Fruit fly (Drosophila melanogaster): ENCODE data around the gene Tsp96F.

Gene Tsp96F

DNA sequence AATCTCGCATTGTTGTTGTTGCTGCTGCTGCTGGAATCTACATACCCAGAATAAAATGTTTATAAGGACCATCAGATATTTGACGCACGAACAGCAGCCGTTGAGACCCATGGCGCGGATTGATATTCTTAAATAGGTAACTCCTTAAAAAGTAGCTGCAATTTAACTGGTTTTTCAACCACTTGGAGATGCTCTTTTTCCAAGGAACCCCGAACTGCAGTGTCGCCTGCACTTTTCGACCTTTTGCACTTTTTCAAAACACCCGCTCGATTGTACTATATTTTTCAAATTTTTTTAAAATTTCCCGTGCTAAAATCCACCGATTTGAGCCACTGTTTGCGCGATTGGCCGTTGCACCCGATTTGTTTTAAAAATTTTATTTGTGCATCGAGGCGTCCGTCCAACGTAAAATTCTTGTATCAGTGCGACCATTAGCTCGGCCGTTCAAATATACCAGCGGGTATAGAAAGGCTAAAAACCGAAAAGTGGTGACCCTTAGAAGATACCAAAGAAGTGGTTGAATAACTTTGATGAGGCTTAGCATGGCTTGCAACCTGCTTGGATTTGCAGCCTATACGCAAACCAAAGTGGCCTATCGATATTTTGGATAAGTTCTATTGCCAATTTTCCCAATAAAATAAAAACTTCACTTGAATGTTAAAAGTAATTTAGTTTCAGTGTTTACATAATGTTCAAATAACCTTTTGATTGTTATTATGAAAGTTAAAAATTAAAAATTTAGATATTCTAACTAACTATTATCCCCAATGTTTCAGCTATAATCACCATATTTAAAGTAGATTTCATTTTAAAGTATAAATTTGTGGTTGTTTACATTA lies at the start of gene Tsp96F:
Tsp96F (minus strand) TSS at position 457 of the 839 bp plus-strand sequence.
- no peak for TF ChIP-seq Myc (optimal IDR thresholded peaks at IDR 0.05)
- TF ChIP-seq psq (optimal IDR thresholded peaks at IDR 0.05): no peak
- TF ChIP-seq h (optimal IDR thresholded peaks at IDR 0.05): no peak

dm6 chr3R:25922534-25922933 lies 41.3 kb upstream of the Tsp96F start, which contains the start of gene CG14546:
Gene CG14546 (minus strand): TSS chr3R:25922634.
- TF ChIP-seq psq (optimal IDR thresholded peaks at IDR 0.05) (no peak), h (optimal IDR thresholded peaks at IDR 0.05) (no peak), ttk (optimal IDR thresholded peaks at IDR 0.05) (no peak), Myc (optimal IDR thresholded peaks at IDR 0.05) (no peak), insv (optimal IDR thresholded peaks at IDR 0.05) (no peak), Sin3A (optimal IDR thresholded peaks at IDR 0.05) (no peak)

dm6 chr3R:25919912-25920311 lies 38.7 kb upstream of the Tsp96F start:
- no peak for TF ChIP-seq insv (optimal IDR thresholded peaks at IDR 0.05)
- no peak for TF ChIP-seq ttk (optimal IDR thresholded peaks at IDR 0.05)
- no peak for TF ChIP-seq Myc (optimal IDR thresholded peaks at IDR 0.05)

- TF ChIP-seq Sin3A (optimal IDR thresholded peaks at IDR 0.05) (no peak), psq (optimal IDR thresholded peaks at IDR 0.05) (no peak), Myc (optimal IDR thresholded peaks at IDR 0.05) (no peak), insv (optimal IDR thresholded peaks at IDR 0.05) (no peak), ttk (optimal IDR thresholded peaks at IDR 0.05) (no peak), h (optimal IDR thresholded peaks at IDR 0.05) (no peak)
Measured at dm6 chr3R:25906722-25907121, 25.5 kb upstream of the Tsp96F start, which contains the start of gene kumpel. Gene kumpel (plus strand): TSS chr3R:25907022.

DNA sequence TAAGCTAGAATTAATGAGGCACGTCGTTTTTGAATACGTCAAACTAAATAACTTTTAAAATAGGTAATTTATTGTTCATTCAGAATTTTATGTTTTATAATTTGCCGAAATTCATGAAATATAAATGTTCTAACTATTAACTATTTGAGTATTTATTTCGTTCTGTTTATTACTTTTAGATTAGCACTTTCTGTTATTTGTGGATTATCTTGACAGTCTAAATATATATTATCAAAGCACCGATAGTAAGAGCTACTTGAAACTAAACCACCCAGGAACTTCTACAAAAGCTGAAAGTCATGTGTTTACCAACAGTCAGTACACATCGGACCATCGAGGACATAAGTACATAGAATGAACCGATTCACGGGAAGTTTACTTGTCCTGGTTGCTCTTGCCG lies 21.1 kb upstream of the Tsp96F start, which contains the start of gene CG31089:
CG31089 (plus strand) TSS at position 301 of the 400 bp plus-strand sequence.
- no peak for TF ChIP-seq h (optimal IDR thresholded peaks at IDR 0.05)
- TF ChIP-seq insv (optimal IDR thresholded peaks at IDR 0.05): no peak
- TF ChIP-seq psq (optimal IDR thresholded peaks at IDR 0.05): no peak
- no peak for TF ChIP-seq Myc (optimal IDR thresholded peaks at IDR 0.05)
- TF ChIP-seq Sin3A (optimal IDR thresholded peaks at IDR 0.05): no peak
- no peak for TF ChIP-seq ttk (optimal IDR thresholded peaks at IDR 0.05)

- TF ChIP-seq psq (optimal IDR thresholded peaks at IDR 0.05) (no peak), Sin3A (optimal IDR thresholded peaks at IDR 0.05) (no peak), insv (optimal IDR thresholded peaks at IDR 0.05) (no peak), ttk (optimal IDR thresholded peaks at IDR 0.05) (no peak), h (optimal IDR thresholded peaks at IDR 0.05) (no peak), Myc (optimal IDR thresholded peaks at IDR 0.05) (no peak)
Measured at dm6 chr3R:25899690-25900089, 18.5 kb upstream of the Tsp96F start, which contains the start of gene CG31091. Gene CG31091 (plus strand): TSS chr3R:25899903.

DNA sequence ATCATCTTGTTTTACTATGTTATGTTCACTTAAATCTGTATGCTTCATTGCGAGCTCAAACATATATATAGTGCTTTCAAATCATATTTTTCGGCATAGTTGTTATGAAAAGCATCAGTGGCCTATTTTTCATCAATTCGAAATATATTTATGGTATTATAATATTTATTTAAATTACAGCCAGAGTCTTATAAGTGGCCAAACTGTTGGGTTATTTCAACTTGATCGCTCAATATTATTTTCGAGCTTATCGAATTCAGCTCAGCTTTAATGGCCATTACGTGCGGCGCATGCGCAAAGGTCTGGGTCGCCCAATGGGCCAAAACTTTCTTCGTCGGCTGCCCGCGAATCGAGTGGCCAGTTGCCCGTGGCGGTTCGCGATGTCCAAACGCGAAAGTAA lies 15.9 kb upstream of the Tsp96F start, which contains the start of gene Mco3:
Mco3 (plus strand) TSS at position 301 of the 400 bp plus-strand sequence.
- no peak for TF ChIP-seq Myc (optimal IDR thresholded peaks at IDR 0.05)
- no peak for TF ChIP-seq psq (optimal IDR thresholded peaks at IDR 0.05)
- no peak for TF ChIP-seq insv (optimal IDR thresholded peaks at IDR 0.05)
- TF ChIP-seq h (optimal IDR thresholded peaks at IDR 0.05): no peak
- TF ChIP-seq Sin3A (optimal IDR thresholded peaks at IDR 0.05): no peak
- no peak for TF ChIP-seq ttk (optimal IDR thresholded peaks at IDR 0.05)

dm6 chr3R:25895522-25895921 lies 14.3 kb upstream of the Tsp96F start, which contains the start of gene Sodq:
Gene Sodq (plus strand): TSS chr3R:25895822.
- TF ChIP-seq Myc (optimal IDR thresholded peaks at IDR 0.05) (no peak), insv (optimal IDR thresholded peaks at IDR 0.05) (no peak), h (optimal IDR thresholded peaks at IDR 0.05) (no peak), ttk (optimal IDR thresholded peaks at IDR 0.05) (no peak), Sin3A (optimal IDR thresholded peaks at IDR 0.05) (no peak), psq (optimal IDR thresholded peaks at IDR 0.05) (no peak)

dm6 chr3R:25893272-25893671 lies 12.0 kb upstream of the Tsp96F start, which contains the start of gene CG5913:
Gene CG5913 (plus strand): TSS chr3R:25893495.
- TF ChIP-seq psq (optimal IDR thresholded peaks at IDR 0.05) (no peak), Sin3A (optimal IDR thresholded peaks at IDR 0.05) (no peak), insv (optimal IDR thresholded peaks at IDR 0.05) (no peak), Myc (optimal IDR thresholded peaks at IDR 0.05) (no peak), h (optimal IDR thresholded peaks at IDR 0.05) (no peak), ttk (optimal IDR thresholded peaks at IDR 0.05) (no peak)

DNA sequence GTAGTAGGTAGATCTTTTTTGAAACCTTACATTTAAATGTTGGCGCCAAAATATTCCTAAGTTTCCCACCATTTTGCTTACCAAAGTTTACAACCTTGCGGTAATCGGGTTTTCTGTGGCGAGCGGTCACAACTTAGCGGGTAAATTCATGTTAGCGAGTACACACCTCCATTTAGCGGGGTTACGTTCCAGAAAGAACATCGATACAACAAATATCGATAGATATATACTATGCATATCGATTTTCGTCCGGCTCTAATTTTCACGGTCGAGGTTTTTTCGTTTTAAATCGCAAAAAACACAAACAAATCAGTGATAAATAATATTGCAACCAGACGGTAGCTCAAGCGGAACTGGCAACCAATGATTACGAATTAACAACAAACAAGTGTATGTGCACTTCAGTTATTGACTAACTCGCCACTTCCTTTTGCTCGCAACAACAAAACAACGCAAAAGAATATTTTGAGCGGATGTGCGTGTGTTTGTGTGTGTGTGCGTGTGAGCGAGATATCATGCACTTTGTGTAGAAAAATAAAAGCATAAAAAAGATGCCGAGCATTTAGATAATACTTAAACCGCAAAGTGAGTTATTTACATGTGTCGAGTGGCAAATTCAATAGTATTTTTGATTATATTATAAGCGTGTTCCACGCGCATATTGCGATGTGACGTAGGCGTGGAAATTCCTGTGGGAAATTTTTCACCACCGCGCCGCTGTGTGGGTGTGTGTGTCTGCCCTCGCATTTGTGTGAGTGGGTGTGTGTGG lies 7.3 kb upstream of the Tsp96F start, which contains the start of gene Lnk:
Lnk (plus strand) TSS at position 236 of the 769 bp plus-strand sequence.
- TF ChIP-seq Myc (optimal IDR thresholded peaks at IDR 0.05): no peak
- TF ChIP-seq Sin3A (optimal IDR thresholded peaks at IDR 0.05): no peak
- no peak for TF ChIP-seq insv (optimal IDR thresholded peaks at IDR 0.05)
- TF ChIP-seq ttk (optimal IDR thresholded peaks at IDR 0.05): no peak
- TF ChIP-seq h (optimal IDR thresholded peaks at IDR 0.05): no peak
- TF ChIP-seq psq (optimal IDR thresholded peaks at IDR 0.05): no peak

DNA sequence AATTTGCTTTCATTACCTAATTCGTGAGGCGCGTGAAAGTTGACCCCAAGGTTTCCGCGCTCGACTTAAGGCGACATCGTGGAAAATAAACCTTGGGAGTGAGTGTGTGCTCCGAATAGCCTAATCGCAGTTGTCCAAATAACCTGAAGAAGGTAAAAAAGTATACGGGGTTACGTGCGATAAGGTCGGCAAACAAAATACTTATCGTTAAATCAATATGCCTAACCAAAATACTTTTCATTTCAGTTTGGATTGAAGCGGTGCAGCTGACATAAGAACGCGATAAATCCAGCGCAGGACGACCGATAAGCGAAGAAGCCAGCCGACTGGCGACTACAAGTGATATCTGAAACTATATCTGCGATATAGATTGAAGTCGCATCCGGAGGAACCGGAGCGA lies 3.9 kb upstream of the Tsp96F start:
- TF ChIP-seq Sin3A (optimal IDR thresholded peaks at IDR 0.05): no peak
- no peak for TF ChIP-seq psq (optimal IDR thresholded peaks at IDR 0.05)
- no peak for TF ChIP-seq insv (optimal IDR thresholded peaks at IDR 0.05)
- no peak for TF ChIP-seq h (optimal IDR thresholded peaks at IDR 0.05)
- TF ChIP-seq ttk (optimal IDR thresholded peaks at IDR 0.05): no peak

DNA sequence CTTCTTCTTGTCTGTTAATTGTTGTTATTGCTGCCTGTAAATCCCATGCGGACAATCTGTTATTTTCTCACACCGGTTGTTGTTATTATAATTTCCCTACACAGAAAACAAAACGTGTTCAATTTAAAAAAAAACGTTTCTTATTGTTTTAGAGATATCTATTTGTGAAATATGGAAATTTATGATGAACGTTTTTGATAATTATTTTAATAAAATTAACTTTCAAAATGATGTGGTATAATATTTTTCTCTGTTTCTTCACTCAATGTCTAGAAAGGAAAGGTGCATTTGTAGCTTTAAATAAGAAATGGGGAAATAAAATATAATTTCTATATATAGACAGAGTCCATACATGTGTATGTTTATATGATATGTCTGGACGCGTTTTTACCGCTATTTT lies 3.1 kb upstream of the Tsp96F start:
- TF ChIP-seq insv (optimal IDR thresholded peaks at IDR 0.05): no peak
- TF ChIP-seq h (optimal IDR thresholded peaks at IDR 0.05): no peak
- no peak for TF ChIP-seq psq (optimal IDR thresholded peaks at IDR 0.05)
- no peak for TF ChIP-seq Sin3A (optimal IDR thresholded peaks at IDR 0.05)
- no peak for TF ChIP-seq Myc (optimal IDR thresholded peaks at IDR 0.05)
- no peak for TF ChIP-seq ttk (optimal IDR thresholded peaks at IDR 0.05)
